Worm (Caenorhabditis elegans) whole organism, mixed stage, embryonic: Measurements from ENCODE around the gene cnc-10.

Experiments
- M03D4.4 ChIP-seq: sonication (generic microtip); optimal IDR thresholded peaks from 2 replicates; lab custom pipeline; 2017; ENCODE audit warnings: mild to moderate bottlenecking, missing genetic modification characterization, missing compliant biosample characterization
- blmp-1 ChIP-seq: fragments of 150-350 bp; optimal IDR thresholded peaks from 2 replicates; lab custom pipeline; 2014; ENCODE audit warnings: missing biosample characterization, missing genetic modification characterization
- ceh-39 ChIP-seq: fragments of 150-350 bp; optimal IDR thresholded peaks from 2 replicates; lab custom pipeline; 2014; ENCODE audit warnings: missing biosample characterization, missing genetic modification characterization
- ceh-43 ChIP-seq: fragments of 200-800 bp; sonication (Bioruptor generic); optimal IDR thresholded peaks from 2 replicates; lab custom pipeline; 2018; ENCODE audit warnings: mild to moderate bottlenecking, missing genetic modification characterization, moderate library complexity, missing compliant biosample characterization
- ces-1 ChIP-seq: fragments of 150-350 bp; optimal IDR thresholded peaks from 2 replicates; lab custom pipeline; 2014; ENCODE audit warnings: missing biosample characterization, missing genetic modification reagents, missing genetic modification characterization
- cnd-1 ChIP-seq: fragments of 200-800 bp; sonication (Bioruptor generic); optimal IDR thresholded peaks from 2 replicates; lab custom pipeline; 2018; ENCODE audit warnings: mild to moderate bottlenecking, missing genetic modification characterization, missing compliant biosample characterization
- elt-1 ChIP-seq: sonication (generic microtip); optimal IDR thresholded peaks from 2 replicates; lab custom pipeline; 2017; ENCODE audit warnings: missing genetic modification characterization, mild to moderate bottlenecking, missing compliant biosample characterization, antibody characterized with exemption, moderate library complexity, borderline replicate concordance; ENCODE audit not compliant: insufficient read depth
- flh-1 ChIP-seq: fragments of 200-800 bp; sonication (Bioruptor generic); optimal IDR thresholded peaks from 2 replicates; lab custom pipeline; 2018; ENCODE audit warnings: mild to moderate bottlenecking, missing genetic modification characterization, moderate library complexity, missing compliant biosample characterization
- ham-2 ChIP-seq: fragments of 200-800 bp; sonication (Bioruptor generic); optimal IDR thresholded peaks from 2 replicates; lab custom pipeline; 2018; ENCODE audit warnings: mild to moderate bottlenecking, missing genetic modification characterization, missing compliant biosample characterization
- hlh-1 ChIP-seq: fragments of 150-350 bp; optimal IDR thresholded peaks from 2 replicates; lab custom pipeline; 2014; ENCODE audit warnings: missing biosample characterization, missing genetic modification reagents, missing genetic modification characterization
- lin-13 ChIP-seq: fragments of 150-350 bp; optimal IDR thresholded peaks from 2 replicates; lab custom pipeline; 2014; ENCODE audit warnings: missing biosample characterization, missing genetic modification characterization
- lin-32 ChIP-seq: fragments of 200-800 bp; sonication (Bioruptor generic); optimal IDR thresholded peaks from 2 replicates; lab custom pipeline; 2018; ENCODE audit warnings: mild to moderate bottlenecking, missing genetic modification characterization, missing compliant biosample characterization
- lsy-2 ChIP-seq: fragments of 150-350 bp; optimal IDR thresholded peaks from 2 replicates; lab custom pipeline; 2014; ENCODE audit warnings: missing biosample characterization, missing genetic modification characterization
- mep-1 ChIP-seq: fragments of 150-350 bp; optimal IDR thresholded peaks from 2 replicates; lab custom pipeline; 2017; ENCODE audit warnings: missing biosample characterization, missing genetic modification reagents, missing genetic modification characterization, inconsistent platforms
- mls-2 ChIP-seq: sonication (generic microtip); optimal IDR thresholded peaks from 2 replicates; lab custom pipeline; 2016; ENCODE audit warnings: mild to moderate bottlenecking, missing genetic modification characterization, moderate library complexity, missing compliant biosample characterization
- nhr-12 ChIP-seq: fragments of 150-350 bp; optimal IDR thresholded peaks from 2 replicates; lab custom pipeline; 2014; ENCODE audit warnings: missing biosample characterization, missing genetic modification characterization
- nhr-2 ChIP-seq: fragments of 150-350 bp; optimal IDR thresholded peaks from 2 replicates; lab custom pipeline; 2014; ENCODE audit warnings: missing biosample characterization, missing genetic modification characterization
- nhr-237 ChIP-seq: fragments of 150-350 bp; optimal IDR thresholded peaks from 2 replicates; lab custom pipeline; 2014; ENCODE audit warnings: missing biosample characterization, missing genetic modification characterization
- nhr-28 ChIP-seq: fragments of 150-350 bp; optimal IDR thresholded peaks from 2 replicates; lab custom pipeline; 2014; ENCODE audit warnings: missing biosample characterization, missing genetic modification characterization
- nhr-76 ChIP-seq: sonication (generic microtip); optimal IDR thresholded peaks from 2 replicates; lab custom pipeline; 2017; ENCODE audit warnings: missing biosample characterization, missing genetic modification characterization
- pha-4 ChIP-seq: fragments of 150-350 bp; optimal IDR thresholded peaks from 2 replicates; lab custom pipeline; 2018; ENCODE audit warnings: missing biosample characterization, missing genetic modification reagents, missing genetic modification characterization
- sem-2 ChIP-seq: fragments of 200-800 bp; sonication (Bioruptor generic); optimal IDR thresholded peaks from 2 replicates; lab custom pipeline; 2018; ENCODE audit warnings: mild to moderate bottlenecking, missing genetic modification characterization, missing compliant biosample characterization
- snpc-4 ChIP-seq: fragments of 150-350 bp; optimal IDR thresholded peaks from 2 replicates; lab custom pipeline; 2014; ENCODE audit warnings: missing biosample characterization, missing genetic modification characterization
- sptf-1 ChIP-seq: sonication (generic microtip); optimal IDR thresholded peaks from 2 replicates; lab custom pipeline; 2017; ENCODE audit warnings: mild to moderate bottlenecking, missing genetic modification characterization, moderate library complexity, missing compliant biosample characterization
- tbx-8 ChIP-seq: fragments of 200-800 bp; sonication (Bioruptor generic); optimal IDR thresholded peaks from 2 replicates; lab custom pipeline; 2018; ENCODE audit warnings: mild to moderate bottlenecking, missing genetic modification characterization, moderate library complexity, missing compliant biosample characterization
- unc-120 ChIP-seq: sonication (generic microtip); optimal IDR thresholded peaks from 2 replicates; lab custom pipeline; 2017; ENCODE audit warnings: missing genetic modification characterization, missing compliant biosample characterization; ENCODE audit not compliant: poor library complexity, severe bottlenecking
- unc-39 ChIP-seq: fragments of 150-350 bp; optimal IDR thresholded peaks from 2 replicates; lab custom pipeline; 2014; ENCODE audit warnings: missing biosample characterization, missing genetic modification characterization
- unc-62 ChIP-seq: fragments of 150-350 bp; optimal IDR thresholded peaks from 2 replicates; lab custom pipeline; 2014; ENCODE audit warnings: missing biosample characterization, missing genetic modification reagents, missing genetic modification characterization
- zip-8 ChIP-seq: fragments of 150-350 bp; optimal IDR thresholded peaks from 2 replicates; lab custom pipeline; 2014; ENCODE audit warnings: missing biosample characterization, missing genetic modification characterization
- ztf-11 ChIP-seq: fragments of 150-350 bp; optimal IDR thresholded peaks from 2 replicates; lab custom pipeline; 2014; ENCODE audit warnings: missing biosample characterization, missing genetic modification characterization

cnc-10 gene

DNA sequence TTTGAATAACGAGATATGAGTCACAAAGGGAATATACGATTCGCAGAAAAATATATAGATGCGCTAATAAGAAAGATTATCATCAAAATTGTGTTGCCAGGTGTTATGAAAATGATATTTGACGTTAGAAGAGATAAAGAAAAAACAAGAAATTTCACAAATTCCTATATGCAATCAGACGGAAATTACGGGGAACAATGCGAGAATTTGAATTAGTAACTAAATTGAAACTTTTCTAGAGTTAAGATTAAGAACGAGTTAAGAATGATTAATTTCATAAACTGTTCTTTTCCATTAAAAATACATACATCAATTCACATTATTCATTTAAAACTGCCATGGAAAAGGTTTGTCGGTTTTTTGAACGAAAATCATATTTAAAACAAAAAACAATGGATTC, 13.1 kb downstream of the cnc-10 start, which contains the start of gene clc-6:
clc-6 (minus strand) TSS at position 101 of the 400 bp plus-strand sequence.
- TF ChIP-seq nhr-12 (tag; lab: Kevin White, UChicago), result no peak
- no peak for TF ChIP-seq lin-32 (GFP tag; lab: Kevin White, UChicago)
- no peak for TF ChIP-seq flh-1
- TF ChIP-seq cnd-1 (tag; lab: Kevin White, UChicago), result no peak
- TF ChIP-seq sem-2 (GFP tag; lab: Kevin White, UChicago), result no peak
- TF ChIP-seq mls-2, result no peak
- TF ChIP-seq sptf-1, result no peak
- TF ChIP-seq ztf-11, result no peak
- no peak for TF ChIP-seq mep-1 (tag; lab: Kevin White, UChicago)
- no peak for TF ChIP-seq pha-4 (tag; lab: Kevin White, UChicago)
- TF ChIP-seq, all 35 proteins: peak for 0

DNA sequence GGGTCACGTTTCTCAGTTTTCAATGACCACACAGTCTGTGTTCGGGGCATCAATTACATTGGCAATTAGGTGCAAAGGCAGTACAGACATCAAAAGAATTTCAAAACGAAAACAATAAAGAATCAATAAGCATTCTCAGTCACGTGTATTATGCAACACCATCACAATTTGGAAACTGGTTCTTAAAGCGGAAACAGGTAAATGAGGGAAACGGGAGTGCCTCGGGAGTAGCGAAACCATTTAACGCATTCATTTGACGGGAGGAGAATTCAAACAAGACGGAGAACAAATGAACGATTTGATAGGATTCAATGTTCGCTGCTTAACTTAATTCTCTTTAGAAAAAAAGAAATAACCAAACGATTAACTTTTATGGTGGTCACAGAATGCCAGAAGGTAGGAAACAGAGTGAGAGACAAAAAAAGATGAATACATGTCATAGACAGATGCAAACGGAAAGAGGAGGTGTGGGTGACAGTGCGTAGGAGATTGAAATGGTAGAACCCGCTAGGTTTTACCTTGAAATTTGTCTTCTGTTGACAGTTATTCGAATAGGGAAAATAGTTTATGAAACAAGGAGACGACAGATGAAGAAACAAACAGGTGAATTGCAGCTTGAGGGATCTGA, 13.7 kb downstream of the cnc-10 start:
- TF ChIP-seq unc-39 (tag; lab: Kevin White, UChicago) (no peak), tbx-8 (no peak), blmp-1 (no peak), ztf-11 (no peak), nhr-2 (no peak), lsy-2 (tag; lab: Kevin White, UChicago) (no peak), lin-13 (tag; lab: Kevin White, UChicago) (no peak), hlh-1 (no peak), mep-1 (tag; lab: Kevin White, UChicago) (no peak), ceh-39 (tag; lab: Kevin White, UChicago) (no peak), nhr-28 (tag; lab: Kevin White, UChicago) (no peak), M03D4.4 (no peak)

DNA sequence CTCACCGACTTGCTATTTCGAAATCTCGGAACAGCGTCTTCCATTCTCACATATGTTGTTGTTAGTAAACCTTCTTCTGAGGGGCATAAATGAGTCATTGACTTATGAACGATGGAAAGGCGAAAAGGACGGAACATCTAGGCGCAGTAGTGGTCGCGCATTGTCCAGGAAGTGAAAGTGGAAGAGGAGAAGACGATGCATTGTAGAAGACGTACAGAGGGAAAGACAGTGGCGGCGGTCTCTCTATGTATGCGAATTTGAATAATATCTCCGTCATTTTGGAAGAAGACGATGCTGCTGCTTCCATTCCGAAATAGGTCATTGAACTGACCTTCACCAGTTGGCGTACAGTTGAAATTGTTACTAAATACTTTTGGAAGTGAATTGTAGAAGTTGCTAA, 15.1 kb downstream of the cnc-10 start:
- TF ChIP-seq ceh-43 (GFP tag; lab: Kevin White, UChicago) (no peak), nhr-12 (tag; lab: Kevin White, UChicago) (no peak), nhr-2 (no peak), blmp-1 (peak; percentile 55), nhr-28 (tag; lab: Kevin White, UChicago) (no peak), ham-2 (GFP tag; lab: Kevin White, UChicago) (no peak), unc-39 (tag; lab: Kevin White, UChicago) (no peak), zip-8 (no peak)

DNA sequence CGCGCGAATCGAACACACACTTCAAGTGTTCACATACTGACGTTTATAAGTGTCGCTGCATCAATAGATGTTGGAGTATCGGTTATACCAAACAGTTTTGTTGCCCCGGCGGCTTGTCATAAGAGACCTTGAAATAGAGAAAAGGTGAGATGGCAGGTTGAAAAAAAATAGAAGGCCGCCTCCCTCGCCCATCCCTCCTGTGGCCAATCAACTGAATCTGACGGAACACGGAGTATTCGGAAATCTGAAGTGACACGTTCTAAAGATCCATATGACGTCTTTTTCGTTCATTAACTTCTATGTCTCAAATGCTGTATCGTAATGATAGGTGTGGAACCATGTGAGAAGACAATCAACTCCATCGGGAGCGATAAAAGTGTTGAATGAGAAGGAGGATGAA, 16.5 kb downstream of the cnc-10 start:
- TF ChIP-seq snpc-4 (no peak), zip-8 (no peak), nhr-76 (tag; lab: Kevin White, UChicago) (no peak), ces-1 (GFP tag; lab: Kevin White, UChicago) (no peak), ceh-39 (tag; lab: Kevin White, UChicago) (no peak), unc-120 (no peak), hlh-1 (no peak), nhr-2 (no peak), elt-1 (tag; lab: Kevin White, UChicago) (no peak), cnd-1 (tag; lab: Kevin White, UChicago) (no peak), unc-62 (no peak), nhr-28 (tag; lab: Kevin White, UChicago) (no peak), sem-2 (GFP tag; lab: Kevin White, UChicago) (no peak)

DNA sequence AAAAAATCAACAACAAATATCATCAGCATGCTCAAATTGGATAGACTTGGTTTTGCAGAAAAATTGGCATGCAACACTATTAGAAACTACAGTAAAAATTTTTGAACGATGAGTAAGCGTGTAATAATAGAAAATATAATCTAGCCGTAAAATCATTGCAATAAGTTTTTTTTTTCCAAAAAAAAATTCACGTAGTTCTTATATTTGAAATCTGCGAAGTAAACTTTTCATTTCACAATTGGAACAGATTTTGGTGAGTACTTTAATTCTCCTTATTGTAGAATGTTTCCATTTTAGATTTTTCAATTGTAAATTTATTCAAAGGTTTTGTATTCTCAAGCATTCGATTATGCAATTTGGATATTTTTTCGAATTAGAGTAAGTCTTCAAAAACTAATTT, 17.3 kb downstream of the cnc-10 start, which contains the start of gene K10D6.3:
K10D6.3 (plus strand) TSS at position 301 of the 400 bp plus-strand sequence.
- TF ChIP-seq mls-2 (no peak), sem-2 (GFP tag; lab: Kevin White, UChicago) (no peak), nhr-237 (tag; lab: Kevin White, UChicago) (no peak), nhr-12 (tag; lab: Kevin White, UChicago) (no peak), M03D4.4 (no peak), nhr-76 (tag; lab: Kevin White, UChicago) (no peak), zip-8 (no peak), pha-4 (tag; lab: Kevin White, UChicago) (no peak)
